Fruit fly (Drosophila melanogaster) whole organism: ENCODE data around the gene CG43082.
A peak's percentile ranks its signal among the peaks of the same experiment; 100 is the strongest.

Source experiments
- CG8478 ChIP-seq: fragments of >200 bp; optimal IDR thresholded peaks from 2 replicates; lab custom pipeline; 2018; ENCODE audit warnings: inconsistent platforms
- Dll ChIP-seq: fragments of >200 bp; optimal IDR thresholded peaks from 2 replicates; lab custom pipeline; 2017
- EcR ChIP-seq, 2 experiments: fragments of >200 bp; optimal IDR thresholded peaks; 2 replicates each; lab custom pipeline; 2017; ENCODE audit warnings: missing biosample characterization in 2 of 2, missing genetic modification characterization in 2 of 2, missing genetic modification reagents in 2 of 2
- pan ChIP-seq: fragments of >200 bp; optimal IDR thresholded peaks from 2 replicates; lab custom pipeline; 2017
- psq ChIP-seq: fragments of >200 bp; optimal IDR thresholded peaks from 2 replicates; lab custom pipeline; 2017
- usp ChIP-seq: fragments of >200 bp; optimal IDR thresholded peaks from 2 replicates; lab custom pipeline; 2017; ENCODE audit warnings: missing biosample characterization, missing genetic modification characterization, mixed read lengths

The CG43082 gene

dm6 chr3L:15677662-15678061 lies 16.0 kb downstream of the CG43082 start:
- no peak for TF ChIP-seq pan (lab: Kevin White, UChicago)

DNA sequence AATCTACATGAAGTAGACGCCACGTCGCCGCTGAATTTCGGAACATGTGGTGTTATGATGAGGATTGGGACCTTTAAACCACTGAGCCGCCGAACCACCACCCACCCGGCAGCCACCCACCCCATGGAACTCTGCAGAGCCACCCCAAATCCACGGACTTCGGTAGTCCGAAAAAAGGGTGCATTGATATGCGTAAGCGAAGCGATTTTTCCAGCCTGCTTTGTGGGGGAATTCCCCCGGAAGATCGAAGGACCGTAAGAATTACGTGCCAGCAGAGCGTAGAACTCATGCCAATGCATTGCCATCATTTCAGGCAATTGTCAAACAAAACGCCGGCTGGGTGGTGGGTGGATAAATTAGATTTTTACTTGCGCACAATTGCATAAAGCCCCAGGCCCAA lies 16.6 kb downstream of the CG43082 start:
- TF ChIP-seq EcR (GFP tag; optimal IDR thresholded peaks at IDR 0.05; lab: Kevin White, UChicago) (no peak), CG8478 (no peak), psq (lab: Kevin White, UChicago) (no peak), pan (lab: Kevin White, UChicago) (no peak)

DNA sequence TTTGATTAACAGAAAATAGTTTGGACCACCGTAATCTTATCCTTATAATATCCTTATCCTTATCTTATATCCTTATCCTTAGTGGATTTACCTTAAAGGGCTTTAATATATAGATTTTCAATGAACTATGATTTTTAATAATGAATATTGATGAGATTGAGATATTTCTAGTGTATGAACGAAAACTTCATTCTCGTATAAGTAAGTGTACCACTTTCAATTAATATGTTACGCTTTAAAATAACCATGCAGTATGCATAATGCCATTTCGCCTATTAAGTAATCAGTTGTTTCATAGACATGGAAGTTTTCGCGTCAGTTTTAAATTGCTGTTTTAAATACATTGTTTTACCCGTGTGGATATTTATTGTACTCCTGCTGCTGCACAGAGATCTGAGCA lies 17.8 kb downstream of the CG43082 start, which contains the start of gene CG7304:
CG7304 (plus strand) TSS at position 301 of the 400 bp plus-strand sequence.
- TF ChIP-seq Dll (lab: Kevin White, UChicago) (no peak), EcR (GFP tag; optimal IDR thresholded peaks at IDR 0.05; lab: Kevin White, UChicago) (no peak), pan (lab: Kevin White, UChicago) (no peak)

DNA sequence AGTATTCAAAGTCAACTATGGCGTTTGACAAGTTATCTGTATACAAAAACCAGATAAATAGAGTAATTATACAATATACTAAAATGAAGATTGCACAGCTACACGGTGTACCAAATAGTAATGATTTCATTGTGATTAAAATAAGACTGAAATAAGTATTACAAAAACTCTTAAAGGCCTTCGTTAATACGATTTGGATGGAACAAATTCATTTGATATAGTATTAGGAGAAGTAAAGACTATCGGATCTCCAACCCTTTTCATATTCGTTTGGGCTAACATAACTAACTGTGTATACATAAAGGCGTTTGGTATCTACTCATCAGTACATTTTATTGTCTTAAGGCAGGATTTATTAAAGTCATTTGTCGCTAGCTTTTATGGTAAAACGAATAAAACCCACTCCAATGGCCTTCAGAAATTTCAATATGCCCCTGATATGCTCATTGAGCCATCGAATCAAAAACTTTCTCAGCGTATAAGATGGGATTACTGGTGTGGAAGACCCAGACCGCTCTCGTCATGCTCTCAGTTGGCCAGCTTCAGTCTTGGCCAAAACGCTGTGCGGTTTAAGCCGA lies 21.8 kb downstream of the CG43082 start, which contains the start of the genes CG7579 and Pgant8:
CG7579 (minus strand) TSS at position 101 of the 578 bp plus-strand sequence.
Pgant8 (plus strand) TSS at position 528 of the 578 bp plus-strand sequence.
- TF ChIP-seq EcR (GFP tag; optimal IDR thresholded peaks at IDR 0.05; lab: Kevin White, UChicago) (no peak), usp (GFP tag; lab: Kevin White, UChicago) (no peak), CG8478 (no peak), psq (lab: Kevin White, UChicago) (no peak), pan (lab: Kevin White, UChicago) (no peak), Dll (lab: Kevin White, UChicago) (no peak)

dm6 chr3L:15684017-15684416 lies 22.4 kb downstream of the CG43082 start:
- TF ChIP-seq CG8478 = no peak
- TF ChIP-seq pan (lab: Kevin White, UChicago) = no peak
- TF ChIP-seq Dll (lab: Kevin White, UChicago) = no peak
- no peak for TF ChIP-seq EcR (GFP tag; optimal IDR thresholded peaks at IDR 0.05; lab: Kevin White, UChicago)
- no peak for TF ChIP-seq psq (lab: Kevin White, UChicago)
- TF ChIP-seq usp (GFP tag; lab: Kevin White, UChicago) = no peak

DNA sequence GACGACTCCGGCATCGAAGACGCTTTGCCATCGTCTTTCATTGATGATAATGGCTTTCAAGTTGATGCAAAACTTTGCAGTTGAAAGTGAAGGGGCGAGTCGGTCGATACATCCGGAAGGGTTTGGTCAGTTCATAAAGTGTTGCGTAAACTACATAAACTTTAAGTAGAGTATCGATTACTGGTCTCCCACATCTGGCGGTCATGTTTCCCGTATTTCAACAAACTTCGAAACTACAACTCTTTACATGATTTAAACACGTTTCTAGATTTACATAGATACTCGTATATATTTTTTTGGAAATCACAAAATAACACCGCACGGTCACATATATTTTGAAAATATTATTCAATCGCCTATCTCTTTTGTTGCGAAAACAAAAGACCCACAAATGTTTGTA lies 26.1 kb downstream of the CG43082 start, which contains the start of gene CG34452:
CG34452 (minus strand) TSS at position 101 of the 400 bp plus-strand sequence.
- TF ChIP-seq usp (GFP tag; lab: Kevin White, UChicago) = no peak
- TF ChIP-seq psq (lab: Kevin White, UChicago) = no peak
- TF ChIP-seq pan (lab: Kevin White, UChicago) = no peak
- TF ChIP-seq EcR (GFP tag; optimal IDR thresholded peaks at IDR 0.05; lab: Kevin White, UChicago) = no peak
- TF ChIP-seq CG8478 = no peak
- no peak for TF ChIP-seq Dll (lab: Kevin White, UChicago)

DNA sequence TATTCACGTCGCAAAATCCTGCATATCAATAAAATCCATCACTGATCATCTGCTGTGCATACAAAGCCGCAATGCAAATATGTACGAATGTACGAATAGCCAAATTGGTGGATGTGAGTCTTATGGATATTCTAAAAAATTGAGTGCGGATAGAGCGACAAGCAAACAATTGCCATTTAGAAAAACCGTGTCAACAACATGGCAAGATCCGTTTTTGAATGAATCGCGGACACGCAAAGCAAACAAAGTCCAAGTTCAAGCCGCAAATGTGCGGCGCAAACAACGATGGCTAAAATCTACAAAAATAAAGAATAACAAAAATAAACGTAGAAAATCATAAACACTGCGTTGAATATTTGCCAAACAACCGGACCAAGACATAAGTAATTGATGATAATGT lies 27.9 kb downstream of the CG43082 start:
- TF ChIP-seq Dll (lab: Kevin White, UChicago) = no peak
- no peak for TF ChIP-seq CG8478

- TF ChIP-seq usp (GFP tag; lab: Kevin White, UChicago) (no peak), EcR (GFP tag; optimal IDR thresholded peaks at IDR 0.05; lab: Kevin White, UChicago) (peak in 1 of 2 experiments; percentile 22)
These were observed 29.3 kb downstream of the CG43082 start for dm6 chr3L:15690711-15691591.

- TF ChIP-seq pan (lab: Kevin White, UChicago) = no peak
- TF ChIP-seq CG8478 = no peak
- no peak for TF ChIP-seq psq (lab: Kevin White, UChicago)
- TF ChIP-seq usp (GFP tag; lab: Kevin White, UChicago) = no peak
- TF ChIP-seq EcR (GFP tag; optimal IDR thresholded peaks at IDR 0.05; lab: Kevin White, UChicago) = no peak
- no peak for TF ChIP-seq Dll (lab: Kevin White, UChicago)
These were observed 30.3 kb downstream of the CG43082 start, which contains the start of gene CG34451 for dm6 chr3L:15691968-15692367. TSS of gene CG34451 (minus strand) at chr3L:15692068.

dm6 chr3L:15692388-15692787 lies 30.7 kb downstream of the CG43082 start:
- no peak for TF ChIP-seq pan (lab: Kevin White, UChicago)
- TF ChIP-seq EcR (GFP tag; optimal IDR thresholded peaks at IDR 0.05; lab: Kevin White, UChicago) = no peak
- no peak for TF ChIP-seq CG8478
- no peak for TF ChIP-seq psq (lab: Kevin White, UChicago)
- TF ChIP-seq usp (GFP tag; lab: Kevin White, UChicago) = no peak
- no peak for TF ChIP-seq Dll (lab: Kevin White, UChicago)

DNA sequence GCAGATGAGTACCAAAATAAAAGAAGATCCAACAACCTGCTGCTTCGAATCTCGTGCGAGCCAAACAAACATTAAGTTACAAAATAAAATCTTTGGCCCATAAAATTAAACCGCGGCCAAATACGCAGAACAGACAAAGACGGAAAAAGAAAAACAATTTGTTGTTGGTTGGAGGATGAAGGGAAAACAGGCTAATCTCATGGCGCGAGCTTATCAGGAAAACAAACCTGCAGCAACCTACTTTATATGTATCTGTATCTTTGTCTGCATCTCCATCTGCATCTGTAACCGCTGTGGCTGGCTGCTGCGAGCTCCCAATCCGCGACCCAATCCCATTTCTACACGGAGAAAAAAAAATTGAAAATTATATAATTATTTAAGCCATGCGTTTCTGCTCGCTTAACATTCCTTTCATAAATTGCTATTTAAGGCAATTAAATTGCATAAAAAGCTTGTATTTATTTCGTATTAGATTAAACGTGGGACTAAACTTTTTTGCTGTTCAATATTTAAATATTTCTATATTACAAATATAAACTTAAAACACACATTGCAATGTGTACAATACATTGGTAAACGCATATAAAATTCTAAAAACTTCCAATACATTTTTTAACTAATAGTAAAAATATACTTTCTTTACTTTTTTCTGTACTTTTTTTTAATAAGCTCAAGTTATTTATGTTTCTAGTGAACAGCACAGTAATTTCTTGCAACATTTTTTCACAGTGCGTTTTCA lies 31.3 kb downstream of the CG43082 start:
- TF ChIP-seq usp (GFP tag; lab: Kevin White, UChicago) (no peak), Dll (lab: Kevin White, UChicago) (no peak), EcR (GFP tag; optimal IDR thresholded peaks at IDR 0.05; lab: Kevin White, UChicago) (no peak), CG8478 (no peak), psq (lab: Kevin White, UChicago) (no peak), pan (lab: Kevin White, UChicago) (no peak)
